Fruit fly (Drosophila melanogaster) whole organism, embryonic: ENCODE results near the gene Socs36E.
A peak's percentile ranks its signal among the peaks of the same experiment; 100 is the strongest.

Source experiments
- Bdp1 ChIP-seq: fragments of 200-800 bp; sonication (Bioruptor generic); optimal IDR thresholded peaks from 3 replicates; lab custom pipeline; 2016; ENCODE audit warnings: missing biosample characterization, missing genetic modification characterization
- Bteb2 ChIP-seq: fragments of 200-800 bp; sonication (Bioruptor generic); optimal IDR thresholded peaks from 2 replicates; lab custom pipeline; 2016; ENCODE audit warnings: missing biosample characterization, missing genetic modification characterization
- CG11696 ChIP-seq: fragments of 200-800 bp; sonication (Bioruptor generic); IDR thresholded peaks from 2 replicates; pipeline ENCODE4 v1.3.6; 2022; ENCODE audit warnings: missing biosample characterization, missing genetic modification characterization
- CG12219 ChIP-seq: fragments of 200-800 bp; sonication (Bioruptor generic); optimal IDR thresholded peaks from 3 replicates; lab custom pipeline; 2018; ENCODE audit warnings: missing biosample characterization, mild to moderate bottlenecking, missing genetic modification characterization
- CG12391 ChIP-seq: fragments of 200-800 bp; sonication (Bioruptor generic); optimal IDR thresholded peaks from 3 replicates; lab custom pipeline; 2018; ENCODE audit warnings: missing biosample characterization, mild to moderate bottlenecking, missing genetic modification characterization, moderate library complexity
- CG12942 ChIP-seq: fragments of 200-800 bp; sonication (Bioruptor generic); optimal IDR thresholded peaks from 3 replicates; lab custom pipeline; 2016; ENCODE audit warnings: missing biosample characterization, missing genetic modification characterization
- CG13287 ChIP-seq: fragments of 200-800 bp; sonication (Bioruptor generic); IDR thresholded peaks from 2 replicates; pipeline ENCODE4 v1.3.6; 2022; ENCODE audit warnings: missing biosample characterization, missing genetic modification characterization; ENCODE audit not compliant: partially characterized antibody
- CG14965 ChIP-seq: fragments of 200-800 bp; sonication (Bioruptor generic); optimal IDR thresholded peaks from 2 replicates; lab custom pipeline; 2016; ENCODE audit warnings: missing biosample characterization, missing genetic modification characterization, borderline replicate concordance
- CG16863 ChIP-seq: fragments of 200-800 bp; sonication (Bioruptor generic); optimal IDR thresholded peaks from 3 replicates; lab custom pipeline; 2016; ENCODE audit warnings: missing biosample characterization, missing genetic modification characterization
- CG17802 ChIP-seq: fragments of 200-800 bp; sonication (Bioruptor generic); optimal IDR thresholded peaks from 2 replicates; lab custom pipeline; 2018; ENCODE audit warnings: missing biosample characterization, mild to moderate bottlenecking, missing genetic modification characterization, moderate library complexity
- CG18011 ChIP-seq: fragments of 200-800 bp; sonication (Bioruptor generic); optimal IDR thresholded peaks from 2 replicates; lab custom pipeline; 2017; ENCODE audit warnings: missing biosample characterization, missing genetic modification characterization, mild to moderate bottlenecking, moderate library complexity, missing genotype
- CG3726 ChIP-seq: fragments of 200-800 bp; sonication (Bioruptor generic); IDR thresholded peaks from 3 replicates; pipeline ENCODE4, ENCODE4 v1.3.6; 2022; ENCODE audit warnings: missing biosample characterization, missing genetic modification characterization
- CG4404 ChIP-seq: fragments of 200-800 bp; sonication (Bioruptor generic); IDR thresholded peaks from 2 replicates; pipeline ENCODE4 v1.3.6; 2022; ENCODE audit warnings: missing biosample characterization, missing genetic modification characterization
- CG6654 ChIP-seq: fragments of 200-800 bp; sonication (Bioruptor generic); optimal IDR thresholded peaks from 2 replicates; lab custom pipeline; 2017; ENCODE audit warnings: missing biosample characterization, mild to moderate bottlenecking, missing genetic modification characterization
- CG7372 ChIP-seq: fragments of 200-800 bp; sonication (Bioruptor generic); IDR thresholded peaks from 2 replicates; pipeline ENCODE4 v1.3.6; 2022; ENCODE audit warnings: missing biosample characterization, missing genetic modification characterization
- D19A ChIP-seq: fragments of 200-800 bp; optimal IDR thresholded peaks from 3 replicates; lab custom pipeline; 2019; ENCODE audit warnings: missing biosample characterization, mild to moderate bottlenecking, missing genetic modification characterization, moderate library complexity
- Deaf1 ChIP-seq: fragments of 200-800 bp; optimal IDR thresholded peaks from 3 replicates; lab custom pipeline; 2019; ENCODE audit warnings: missing biosample characterization, mild to moderate bottlenecking, missing genetic modification characterization, moderate library complexity
- Fer2 ChIP-seq: fragments of 200-800 bp; sonication (Bioruptor generic); optimal IDR thresholded peaks from 2 replicates; lab custom pipeline; 2018; ENCODE audit warnings: missing biosample characterization, mild to moderate bottlenecking, missing genetic modification characterization, moderate library complexity
- HHEX ChIP-seq: fragments of 200-800 bp; sonication (Bioruptor generic); optimal IDR thresholded peaks from 3 replicates; lab custom pipeline; 2017; ENCODE audit warnings: missing biosample characterization, mild to moderate bottlenecking, missing genetic modification characterization, missing genetic modification reagents
- HLH4C ChIP-seq: fragments of 200-800 bp; sonication (Bioruptor generic); IDR thresholded peaks from 3 replicates; pipeline ENCODE4 v1.3.6; 2022; ENCODE audit warnings: missing biosample characterization, missing genetic modification characterization; ENCODE audit not compliant: partially characterized antibody
- HmgZ ChIP-seq: fragments of 200-800 bp; sonication (Bioruptor generic); optimal IDR thresholded peaks from 2 replicates; lab custom pipeline; 2018; ENCODE audit warnings: missing biosample characterization, mild to moderate bottlenecking, missing genetic modification characterization
- MESR4 ChIP-seq: fragments of 200-800 bp; sonication (Bioruptor generic); optimal IDR thresholded peaks from 2 replicates; lab custom pipeline; 2018; ENCODE audit warnings: missing biosample characterization, mild to moderate bottlenecking, missing genetic modification characterization, moderate library complexity
- Neu2 ChIP-seq: fragments of 200-800 bp; sonication (Bioruptor generic); optimal IDR thresholded peaks from 3 replicates; lab custom pipeline; 2016; ENCODE audit warnings: missing biosample characterization, missing genetic modification characterization, borderline replicate concordance
- Oli ChIP-seq: fragments of 200-800 bp; sonication (Bioruptor generic); optimal IDR thresholded peaks from 2 replicates; lab custom pipeline; 2018; ENCODE audit warnings: missing biosample characterization, mild to moderate bottlenecking, missing genetic modification characterization, moderate library complexity
- Opbp ChIP-seq: fragments of 200-800 bp; sonication (Bioruptor generic); IDR thresholded peaks from 3 replicates; pipeline ENCODE4 v1.3.6; 2022; ENCODE audit warnings: missing biosample characterization, missing genetic modification characterization; ENCODE audit not compliant: partially characterized antibody
- Pdp1 ChIP-seq, 2 experiments: fragments of 200-800 bp; sonication (Bioruptor generic); optimal IDR thresholded peaks; 3 replicates each; lab custom pipeline; 2016; ENCODE audit warnings: missing biosample characterization in 2 of 2, missing genetic modification characterization in 2 of 2, mild to moderate bottlenecking in 1 of 2, moderate library complexity in 1 of 2
- Side ChIP-seq: fragments of 200-800 bp; sonication (Bioruptor generic); optimal IDR thresholded peaks from 2 replicates; lab custom pipeline; 2016; ENCODE audit warnings: missing biosample characterization, missing genetic modification characterization
- Taf1 ChIP-seq: fragments of 200-800 bp; sonication (Bioruptor generic); IDR thresholded peaks from 2 replicates; pipeline ENCODE4 v1.3.6; 2022; ENCODE audit warnings: missing biosample characterization, missing genetic modification characterization
- Vsx1 ChIP-seq: fragments of 200-800 bp; sonication (Bioruptor generic); optimal IDR thresholded peaks from 2 replicates; lab custom pipeline; 2017; ENCODE audit warnings: missing biosample characterization, mild to moderate bottlenecking, missing genetic modification characterization, missing genetic modification reagents
- Xbp1 ChIP-seq: fragments of 200-800 bp; sonication (Bioruptor generic); optimal IDR thresholded peaks from 3 replicates; lab custom pipeline; 2016; ENCODE audit warnings: missing biosample characterization, mild to moderate bottlenecking, missing genetic modification characterization
- YL-1 ChIP-seq: fragments of 200-800 bp; sonication (Bioruptor generic); optimal IDR thresholded peaks from 3 replicates; lab custom pipeline; 2017; ENCODE audit warnings: missing biosample characterization, mild to moderate bottlenecking, missing genetic modification characterization
- abd-A ChIP-seq: fragments of 200-800 bp; sonication (Bioruptor generic); optimal IDR thresholded peaks from 3 replicates; lab custom pipeline; 2019; ENCODE audit warnings: missing biosample characterization, mild to moderate bottlenecking, missing genetic modification characterization, moderate library complexity
- bbx ChIP-seq: fragments of 200-800 bp; sonication (Bioruptor generic); IDR thresholded peaks from 2 replicates; pipeline ENCODE4 v1.3.6; 2022; ENCODE audit warnings: missing biosample characterization, missing genetic modification characterization; ENCODE audit not compliant: partially characterized antibody
- ci ChIP-seq: fragments of 200-800 bp; sonication (Bioruptor generic); IDR thresholded peaks from 3 replicates; pipeline ENCODE4 v1.3.6; 2022; ENCODE audit warnings: missing biosample characterization, missing genetic modification characterization
- dimm ChIP-seq: fragments of 200-800 bp; sonication (Bioruptor generic); IDR thresholded peaks from 2 replicates; pipeline ENCODE4 v1.3.6; 2022; ENCODE audit warnings: missing biosample characterization, missing genetic modification characterization
- gro ChIP-seq: fragments of 200-800 bp; sonication (Bioruptor generic); optimal IDR thresholded peaks from 2 replicates; lab custom pipeline; 2016; ENCODE audit warnings: missing biosample characterization, missing genetic modification characterization
- insv ChIP-seq, 2 experiments: fragments of 200-800 bp; sonication (Bioruptor generic); optimal IDR thresholded peaks; 3 replicates each; lab custom pipeline; 2016 to 2018; ENCODE audit warnings: missing biosample characterization in 2 of 2, missing genetic modification characterization in 2 of 2
- jumu ChIP-seq: fragments of 200-800 bp; sonication (Bioruptor generic); optimal IDR thresholded peaks from 3 replicates; lab custom pipeline; 2016; ENCODE audit warnings: missing biosample characterization, missing genetic modification characterization
- lmd ChIP-seq: fragments of 200-800 bp; sonication (Bioruptor generic); IDR thresholded peaks from 2 replicates; pipeline ENCODE4 v1.3.6; 2022; ENCODE audit warnings: missing biosample characterization, missing genetic modification characterization
- luna ChIP-seq: fragments of 200-800 bp; sonication (Bioruptor generic); optimal IDR thresholded peaks from 2 replicates; lab custom pipeline; 2016; ENCODE audit warnings: missing biosample characterization, missing genetic modification characterization
- nau ChIP-seq: fragments of 200-800 bp; sonication (Bioruptor generic); optimal IDR thresholded peaks from 3 replicates; lab custom pipeline; 2017; ENCODE audit warnings: missing biosample characterization, mild to moderate bottlenecking, missing genetic modification characterization, missing genetic modification reagents
- oc ChIP-seq: fragments of 200-800 bp; sonication (Bioruptor generic); optimal IDR thresholded peaks from 2 replicates; lab custom pipeline; 2018; ENCODE audit warnings: missing biosample characterization, mild to moderate bottlenecking, missing genetic modification characterization, moderate library complexity
- rib ChIP-seq: fragments of 200-800 bp; sonication (Bioruptor generic); IDR thresholded peaks from 2 replicates; pipeline ENCODE4 v1.3.6; 2022; ENCODE audit warnings: missing biosample characterization, missing genetic modification characterization
- row ChIP-seq: fragments of 200-800 bp; sonication (Bioruptor generic); IDR thresholded peaks from 3 replicates; pipeline ENCODE4 v1.3.6; 2022; ENCODE audit warnings: missing biosample characterization, missing genetic modification characterization
- schlank ChIP-seq: fragments of 200-800 bp; sonication (Bioruptor generic); optimal IDR thresholded peaks from 2 replicates; lab custom pipeline; 2018; ENCODE audit warnings: missing biosample characterization, mild to moderate bottlenecking, missing genetic modification characterization
- so ChIP-seq: fragments of 200-800 bp; sonication (Bioruptor generic); IDR thresholded peaks from 3 replicates; pipeline ENCODE4 v1.3.6; 2022; ENCODE audit warnings: missing biosample characterization, missing genetic modification characterization
- sr ChIP-seq: fragments of 200-800 bp; sonication (Bioruptor generic); IDR thresholded peaks from 3 replicates; pipeline ENCODE4 v1.3.6; 2022; ENCODE audit warnings: missing biosample characterization, missing genetic modification characterization
- tup ChIP-seq: fragments of 200-800 bp; sonication (Bioruptor generic); optimal IDR thresholded peaks from 2 replicates; lab custom pipeline; 2016; ENCODE audit warnings: missing biosample characterization, mild to moderate bottlenecking, missing genetic modification characterization, moderate library complexity
- vfl ChIP-seq: fragments of 200-800 bp; sonication (Bioruptor generic); optimal IDR thresholded peaks from 2 replicates; lab custom pipeline; 2016; ENCODE audit warnings: missing biosample characterization, missing genetic modification characterization
- wor ChIP-seq: fragments of 200-800 bp; sonication (Bioruptor generic); IDR thresholded peaks from 2 replicates; pipeline ENCODE4 v1.3.6; 2022; ENCODE audit warnings: missing biosample characterization, missing genetic modification characterization

The Socs36E gene

dm6 chr2L:18145253-18145652 lies 7.0 kb downstream of the Socs36E start (continued):
- TF ChIP-seq gro (GFP tag; lab: Kevin White, UChicago), result peak; percentile 44
- no peak for TF ChIP-seq insv (GFP tag; optimal IDR thresholded peaks at IDR 0.05; lab: Kevin White, UChicago)
- TF ChIP-seq Pdp1 (GFP tag; optimal IDR thresholded peaks at IDR 0.05; lab: Kevin White, UChicago), result peak; percentile 84 to 86
- TF ChIP-seq YL-1 (GFP tag; lab: Kevin White, UChicago), result no peak
- TF ChIP-seq CG12391, result peak; percentile 91
- TF ChIP-seq Vsx1 (GFP tag; lab: Kevin White, UChicago), result peak; percentile 76
- peak; percentile 81; the same call in 2 of the 3 replicates for TF ChIP-seq CG3726
- TF ChIP-seq Deaf1 (tag; lab: Kevin White, UChicago), result peak; percentile 35
- TF ChIP-seq Xbp1 (GFP tag; lab: Kevin White, UChicago), result peak; percentile 87
- TF ChIP-seq ci (GFP tag; lab: Robert Waterston, UW), result peak; percentile 92
- TF ChIP-seq vfl (GFP tag; lab: Kevin White, UChicago), result peak; percentile 82
- TF ChIP-seq HLH4C (GFP tag; lab: Robert Waterston, UW), result no peak
- TF ChIP-seq Bteb2 (GFP tag; lab: Kevin White, UChicago), result peak; percentile 65
- TF ChIP-seq CG4404 (GFP tag; lab: Robert Waterston, UW), result peak; percentile 98
- TF ChIP-seq Side (GFP tag; lab: Kevin White, UChicago), result peak; percentile 84
- TF ChIP-seq CG13287 (GFP tag; lab: Robert Waterston, UW), result no peak
- TF ChIP-seq Opbp (GFP tag; lab: Robert Waterston, UW), result no peak
- TF ChIP-seq D19A (tag; lab: Kevin White, UChicago), result peak; percentile 85
- TF ChIP-seq row (GFP tag; lab: Robert Waterston, UW), result peak; percentile 87
- peak; percentile 71 for TF ChIP-seq Bdp1
- peak; percentile 44; the same call in 1 of the 2 replicates for TF ChIP-seq dimm (GFP tag; lab: Robert Waterston, UW)
- TF ChIP-seq CG6654 (GFP tag; lab: Kevin White, UChicago), result peak; percentile 57
- peak; percentile 75 for TF ChIP-seq Taf1 (GFP tag; lab: Robert Waterston, UW)
- TF ChIP-seq wor, result peak; percentile 66
- TF ChIP-seq rib (GFP tag; lab: Robert Waterston, UW), result peak; percentile 58
- TF ChIP-seq lmd (GFP tag; lab: Robert Waterston, UW), result peak; percentile 86
- TF ChIP-seq so (GFP tag; lab: Robert Waterston, UW), result peak; percentile 76; the same call in 1 of the 3 replicates
- peak; percentile 57 for TF ChIP-seq HmgZ (tag; lab: Kevin White, UChicago)
- peak; percentile 73 for TF ChIP-seq Neu2 (GFP tag; lab: Kevin White, UChicago)
- peak; percentile 74 for TF ChIP-seq CG14965 (GFP tag; lab: Kevin White, UChicago)
- peak; percentile 88 for TF ChIP-seq jumu (GFP tag; lab: Kevin White, UChicago)
- peak; percentile 69 for TF ChIP-seq CG12219 (GFP tag; lab: Kevin White, UChicago)
- peak; percentile 73 for TF ChIP-seq oc (tag; lab: Kevin White, UChicago)
- TF ChIP-seq CG7372 (GFP tag; lab: Robert Waterston, UW), result peak; percentile 70
- peak; percentile 77 for TF ChIP-seq HHEX
- no peak for TF ChIP-seq sr (GFP tag; lab: Robert Waterston, UW)
- no peak for TF ChIP-seq luna (GFP tag; lab: Kevin White, UChicago)
- peak; percentile 30 for TF ChIP-seq Fer2
- no peak for TF ChIP-seq schlank
- TF ChIP-seq CG11696 (GFP tag; lab: Robert Waterston, UW), result peak; percentile 34; the same call in 1 of the 2 replicates
- TF ChIP-seq CG12942 (GFP tag; lab: Kevin White, UChicago), result peak; percentile 67
- peak; percentile 47 for TF ChIP-seq CG17802 (tag; lab: Kevin White, UChicago)
- TF ChIP-seq bbx (GFP tag; lab: Robert Waterston, UW), result no peak
- peak; percentile 83 for TF ChIP-seq CG16863 (GFP tag; lab: Kevin White, UChicago)
- peak; percentile 16 for TF ChIP-seq MESR4 (GFP tag; lab: Kevin White, UChicago)
- peak; percentile 79 for TF ChIP-seq tup (GFP tag; lab: Kevin White, UChicago)
- TF ChIP-seq CG18011 (GFP tag; lab: Kevin White, UChicago), result peak; percentile 43
- no peak for TF ChIP-seq abd-A (tag; lab: Kevin White, UChicago)
- peak; percentile 80 for TF ChIP-seq Oli (tag; lab: Kevin White, UChicago)
- peak; percentile 53 for TF ChIP-seq nau (GFP tag; lab: Kevin White, UChicago)
